Worm (Caenorhabditis elegans): ENCODE measurements around the gene fbxa-105.

ce11 chrV:7389771-7390170, 2.1 kb downstream of the fbxa-105 start, which contains the start of gene C02H6.1:
- no peak for TF ChIP-seq dmd-4 (tag; optimal IDR thresholded peaks at IDR 0.05)
- no peak for TF ChIP-seq nhr-237 (tag; optimal IDR thresholded peaks at IDR 0.05)
- TF ChIP-seq lin-13 (GFP tag; optimal IDR thresholded peaks at IDR 0.05): no peak
- TF ChIP-seq unc-39 (tag; optimal IDR thresholded peaks at IDR 0.05): no peak
- no peak for TF ChIP-seq snpc-4 (tag; optimal IDR thresholded peaks at IDR 0.05)
- no peak for TF ChIP-seq lsy-2 (tag; optimal IDR thresholded peaks at IDR 0.05)
- TF ChIP-seq lin-39 (tag; optimal IDR thresholded peaks at IDR 0.05): no peak
